Worm (Caenorhabditis elegans): ENCODE measurements around the gene sto-5.
A peak's percentile ranks its signal among the peaks of the same experiment; 100 is the strongest.

Gene sto-5

ce11 chrX:16825358-16825757 lies at the start of gene sto-5:
Gene sto-5, minus strand, starts transcription at chrX:16825458.
- no peak for TF ChIP-seq lsy-2 (tag; optimal IDR thresholded peaks at IDR 0.05)
- TF ChIP-seq lin-13 (tag; optimal IDR thresholded peaks at IDR 0.05): no peak
- TF ChIP-seq tbx-8 (GFP tag; optimal IDR thresholded peaks at IDR 0.05): no peak
- TF ChIP-seq cnd-1 (tag; optimal IDR thresholded peaks at IDR 0.05): no peak
- no peak for TF ChIP-seq ham-2 (GFP tag; optimal IDR thresholded peaks at IDR 0.05)
- no peak for TF ChIP-seq blmp-1 (tag; optimal IDR thresholded peaks at IDR 0.05)
- TF ChIP-seq nhr-2 (tag; optimal IDR thresholded peaks at IDR 0.05): no peak
- no peak for TF ChIP-seq mab-5 (tag; optimal IDR thresholded peaks at IDR 0.05)
- TF ChIP-seq ceh-43 (GFP tag; optimal IDR thresholded peaks at IDR 0.05): no peak
- no peak for TF ChIP-seq nhr-76 (tag; optimal IDR thresholded peaks at IDR 0.05)
- TF ChIP-seq ceh-83 (GFP tag; optimal IDR thresholded peaks at IDR 0.05): no peak

ce11 chrX:16872446-16872962 lies 47.2 kb upstream of the sto-5 start, which contains the start of gene T20F7.1:
Gene T20F7.1, plus strand, starts transcription at chrX:16872912.
- peak; percentile 51 for TF ChIP-seq mep-1 (tag; optimal IDR thresholded peaks at IDR 0.05)
- peak; percentile 54 for TF ChIP-seq lin-13 (tag; optimal IDR thresholded peaks at IDR 0.05)
- TF ChIP-seq ceh-39 (tag; optimal IDR thresholded peaks at IDR 0.05): no peak
- no peak for TF ChIP-seq nhr-76 (tag; optimal IDR thresholded peaks at IDR 0.05)
- TF ChIP-seq lsy-2 (tag; optimal IDR thresholded peaks at IDR 0.05): peak; percentile 16
- TF ChIP-seq unc-120 (tag; optimal IDR thresholded peaks at IDR 0.05; ENCODE audit: poor library complexity, severe bottlenecking): peak; percentile 88
- peak; percentile 67 for TF ChIP-seq mls-2 (tag; optimal IDR thresholded peaks at IDR 0.05)
- TF ChIP-seq flh-1 (GFP tag; optimal IDR thresholded peaks at IDR 0.05): no peak
- no peak for TF ChIP-seq nhr-12 (tag; optimal IDR thresholded peaks at IDR 0.05)
- no peak for TF ChIP-seq mab-5 (tag; optimal IDR thresholded peaks at IDR 0.05)
- TF ChIP-seq nhr-28 (tag; optimal IDR thresholded peaks at IDR 0.05): no peak
- no peak for TF ChIP-seq sem-2 (GFP tag; optimal IDR thresholded peaks at IDR 0.05)
- no peak for TF ChIP-seq ceh-43 (GFP tag; optimal IDR thresholded peaks at IDR 0.05)
- no peak for TF ChIP-seq unc-39 (tag; optimal IDR thresholded peaks at IDR 0.05)
- TF ChIP-seq ces-1 (GFP tag; optimal IDR thresholded peaks at IDR 0.05): no peak
- TF ChIP-seq cnd-1 (tag; optimal IDR thresholded peaks at IDR 0.05): peak; percentile 12
- no peak for TF ChIP-seq elt-3 (tag; optimal IDR thresholded peaks at IDR 0.05)
- no peak for TF ChIP-seq elt-1 (tag; optimal IDR thresholded peaks at IDR 0.05; ENCODE audit: borderline replicate concordance, insufficient read depth)
- no peak for TF ChIP-seq ceh-83 (GFP tag; optimal IDR thresholded peaks at IDR 0.05)
- TF ChIP-seq nhr-2 (tag; optimal IDR thresholded peaks at IDR 0.05): no peak
- TF ChIP-seq blmp-1 (tag; optimal IDR thresholded peaks at IDR 0.05): no peak
- TF ChIP-seq drap-1 (GFP tag; optimal IDR thresholded peaks at IDR 0.05): no peak
- TF ChIP-seq ztf-11 (tag; optimal IDR thresholded peaks at IDR 0.05): no peak
- no peak for TF ChIP-seq ham-2 (GFP tag; optimal IDR thresholded peaks at IDR 0.05)
- TF ChIP-seq unc-62 (GFP tag; optimal IDR thresholded peaks at IDR 0.05): no peak
- no peak for TF ChIP-seq nhr-237 (tag; optimal IDR thresholded peaks at IDR 0.05)
- no peak for TF ChIP-seq tbx-8 (GFP tag; optimal IDR thresholded peaks at IDR 0.05)
- peak; percentile 61 for TF ChIP-seq hlh-1 (tag; optimal IDR thresholded peaks at IDR 0.05)
- TF ChIP-seq M03D4.4 (tag; optimal IDR thresholded peaks at IDR 0.05): no peak
- no peak for TF ChIP-seq lin-32 (GFP tag; optimal IDR thresholded peaks at IDR 0.05)
- TF ChIP-seq snpc-4 (tag; optimal IDR thresholded peaks at IDR 0.05): no peak
- no peak for TF ChIP-seq sptf-1 (tag; optimal IDR thresholded peaks at IDR 0.05)
- peak; percentile 76 for TF ChIP-seq pha-4 (tag; optimal IDR thresholded peaks at IDR 0.05)
- no peak for TF ChIP-seq zip-8 (tag; optimal IDR thresholded peaks at IDR 0.05)
- TF ChIP-seq bed-3 (GFP tag; optimal IDR thresholded peaks at IDR 0.05): no peak

DNA sequence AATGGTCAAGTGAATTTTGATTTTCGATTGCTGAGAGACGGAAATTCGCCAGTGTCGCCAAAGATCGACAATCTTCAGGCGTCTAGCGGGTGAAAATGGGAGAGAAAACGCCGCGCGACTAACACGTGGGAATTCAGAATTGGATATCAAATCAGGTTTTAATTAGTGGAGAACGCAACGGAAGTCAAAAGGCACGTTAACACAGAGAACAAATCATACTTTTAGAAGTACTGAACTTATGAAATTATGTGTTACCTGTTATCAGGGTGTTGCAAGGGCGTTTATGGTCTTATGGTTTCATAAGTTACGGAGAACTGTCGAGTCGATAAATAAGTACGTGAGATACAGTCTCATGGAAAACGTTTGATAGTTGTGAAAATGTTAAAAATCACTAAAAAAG lies 46.1 kb upstream of the sto-5 start:
- TF ChIP-seq ceh-83 (GFP tag; optimal IDR thresholded peaks at IDR 0.05) (no peak), ces-1 (GFP tag; optimal IDR thresholded peaks at IDR 0.05) (no peak), unc-120 (tag; optimal IDR thresholded peaks at IDR 0.05; ENCODE audit: poor library complexity, severe bottlenecking) (no peak), M03D4.4 (tag; optimal IDR thresholded peaks at IDR 0.05) (no peak), nhr-12 (tag; optimal IDR thresholded peaks at IDR 0.05) (no peak), zip-8 (tag; optimal IDR thresholded peaks at IDR 0.05) (no peak), ztf-11 (tag; optimal IDR thresholded peaks at IDR 0.05) (no peak), lin-32 (GFP tag; optimal IDR thresholded peaks at IDR 0.05) (no peak), hlh-1 (tag; optimal IDR thresholded peaks at IDR 0.05) (no peak), ham-2 (GFP tag; optimal IDR thresholded peaks at IDR 0.05) (no peak), blmp-1 (tag; optimal IDR thresholded peaks at IDR 0.05) (no peak), nhr-76 (tag; optimal IDR thresholded peaks at IDR 0.05) (no peak)

Data from whole organism, mixed stage, embryonic.